Fruit fly (Drosophila melanogaster) whole organism, pupa: ENCODE data around the gene Rab30.

ENCODE experiments used
- CG10348 ChIP-seq: fragments of 200-800 bp; sonication (Bioruptor generic); IDR thresholded peaks from 2 replicates; pipeline ENCODE4 v1.3.6; 2022; ENCODE audit warnings: missing biosample characterization, missing genetic modification characterization
- CG12605 ChIP-seq: fragments of 200-800 bp; sonication (Bioruptor generic); IDR thresholded peaks from 2 replicates; pipeline ENCODE4 v1.3.6; 2022; ENCODE audit warnings: missing biosample characterization, missing genetic modification characterization
- CG14655 ChIP-seq: fragments of 200-800 bp; sonication (Bioruptor generic); optimal IDR thresholded peaks from 3 replicates; lab custom pipeline; 2017; ENCODE audit warnings: mild to moderate bottlenecking, missing biosample characterization, missing genetic modification reagents, missing genetic modification characterization
- CG17806 ChIP-seq: fragments of 200-800 bp; sonication (Bioruptor generic); optimal IDR thresholded peaks from 2 replicates; lab custom pipeline; 2018; ENCODE audit warnings: missing biosample characterization, mild to moderate bottlenecking, missing genetic modification characterization, moderate library complexity
- CG32121 ChIP-seq: fragments of 200-800 bp; sonication (Bioruptor generic); IDR thresholded peaks from 2 replicates; pipeline ENCODE4 v1.3.6; 2022; ENCODE audit warnings: missing biosample characterization, missing genetic modification characterization
- CG34367 ChIP-seq: fragments of 200-800 bp; sonication (Bioruptor generic); optimal IDR thresholded peaks from 2 replicates; lab custom pipeline; 2018; ENCODE audit warnings: missing biosample characterization, mild to moderate bottlenecking, missing genetic modification characterization
- CG8159 ChIP-seq: fragments of 200-800 bp; sonication (Bioruptor generic); optimal IDR thresholded peaks from 3 replicates; lab custom pipeline; 2018; ENCODE audit warnings: missing biosample characterization, mild to moderate bottlenecking, missing genetic modification characterization, moderate library complexity
- CG8301 ChIP-seq: fragments of 200-800 bp; sonication (Bioruptor generic); optimal IDR thresholded peaks from 2 replicates; lab custom pipeline; 2018; ENCODE audit warnings: missing biosample characterization, mild to moderate bottlenecking, missing genetic modification characterization
- D1 ChIP-seq: fragments of 200-800 bp; sonication (Bioruptor generic); optimal IDR thresholded peaks from 2 replicates; lab custom pipeline; 2018; ENCODE audit warnings: missing biosample characterization, mild to moderate bottlenecking, missing genetic modification characterization, moderate library complexity
- EcR ChIP-seq: fragments of 200-800 bp; sonication (Bioruptor generic); optimal IDR thresholded peaks from 3 replicates; lab custom pipeline; 2019; ENCODE audit warnings: missing biosample characterization, missing genetic modification characterization, mild to moderate bottlenecking, moderate library complexity, missing genetic modification reagents
- Ets98B ChIP-seq: fragments of 200-800 bp; sonication (Bioruptor generic); IDR thresholded peaks from 2 replicates; pipeline ENCODE4 v1.3.6; 2022; ENCODE audit warnings: missing biosample characterization, missing genetic modification characterization
- Pif1A ChIP-seq: fragments of 200-800 bp; sonication (Bioruptor generic); optimal IDR thresholded peaks from 3 replicates; lab custom pipeline; 2016; ENCODE audit warnings: missing biosample characterization, missing genetic modification characterization
- Pif1B ChIP-seq: fragments of 200-800 bp; sonication (Bioruptor generic); optimal IDR thresholded peaks from 3 replicates; lab custom pipeline; 2016; ENCODE audit warnings: missing biosample characterization, missing genetic modification characterization
- gl ChIP-seq: fragments of 200-800 bp; sonication (Bioruptor generic); optimal IDR thresholded peaks from 2 replicates; lab custom pipeline; 2018; ENCODE audit warnings: missing biosample characterization, mild to moderate bottlenecking, missing genetic modification characterization

dm6 chr2L:7063721-7064179 lies 31.3 kb upstream of the Rab30 start, which contains the start of gene Sem1:
- TF ChIP-seq Pif1A (no peak), CG34367 (no peak), CG10348 (GFP tag; lab: Robert Waterston, UW) (no peak), CG12605 (GFP tag; lab: Robert Waterston, UW) (no peak), CG8159 (tag; lab: Kevin White, UChicago) (no peak), Ets98B (no peak), gl (tag; lab: Kevin White, UChicago) (no peak), Pif1B (GFP tag; lab: Kevin White, UChicago) (no peak), D1 (no peak), EcR (no peak), CG32121 (no peak), CG17806 (no peak), CG14655 (GFP tag; lab: Kevin White, UChicago) (no peak), CG8301 (tag; lab: Kevin White, UChicago) (no peak)
